Worm (Caenorhabditis elegans) whole organism, L3 larva: ENCODE results near the gene Y111B2A.2.

Experiments used
- R02D3.7 ChIP-seq: fragments of 150-350 bp; optimal IDR thresholded peaks from 2 replicates; lab custom pipeline; 2014; ENCODE audit warnings: missing biosample characterization, missing genetic modification characterization
- aly-2 ChIP-seq: fragments of 150-350 bp; optimal IDR thresholded peaks from 2 replicates; lab custom pipeline; 2014; ENCODE audit warnings: missing biosample characterization, missing genetic modification characterization
- ceh-28 ChIP-seq: fragments of 150-350 bp; optimal IDR thresholded peaks from 2 replicates; lab custom pipeline; 2014; ENCODE audit warnings: missing biosample characterization, missing genetic modification reagents, missing genetic modification characterization
- egl-27 ChIP-seq: sonication (generic microtip); optimal IDR thresholded peaks from 4 replicates; lab custom pipeline; 2017; ENCODE audit warnings: missing biosample characterization, missing genetic modification reagents, missing genetic modification characterization
- elt-2 ChIP-seq: sonication (generic microtip); optimal IDR thresholded peaks from 2 replicates; lab custom pipeline; 2016; ENCODE audit warnings: missing genetic modification reagents, mild to moderate bottlenecking, missing genetic modification characterization, missing compliant biosample characterization
- elt-3 ChIP-seq, 3 experiments: fragments of 150-350 bp in 1 of 3; sonication (generic microtip) in 2 of 3; optimal IDR thresholded peaks; 2 replicates in 2 of 3; 4 replicates in 1 of 3; lab custom pipeline; 2014 to 2017; ENCODE audit warnings: missing biosample characterization in 3 of 3, missing genetic modification characterization in 3 of 3
- nhr-67 ChIP-seq: fragments of 150-350 bp; optimal IDR thresholded peaks from 2 replicates; lab custom pipeline; 2014; ENCODE audit warnings: missing biosample characterization, missing genetic modification characterization
- nhr-76 ChIP-seq: fragments of 150-350 bp; sonication (generic microtip); optimal IDR thresholded peaks from 5 replicates; lab custom pipeline; 2014; ENCODE audit warnings: missing biosample characterization, missing genetic modification characterization
- pha-4 ChIP-seq: fragments of 150-350 bp; optimal IDR thresholded peaks from 2 replicates; lab custom pipeline; 2014; ENCODE audit warnings: missing biosample characterization, missing genetic modification reagents, missing genetic modification characterization
- pqm-1 ChIP-seq: fragments of 150-350 bp; optimal IDR thresholded peaks from 2 replicates; lab custom pipeline; 2017; ENCODE audit warnings: missing biosample characterization, missing genetic modification characterization, inconsistent platforms
- tbx-2 ChIP-seq: sonication (generic microtip); optimal IDR thresholded peaks from 2 replicates; lab custom pipeline; 2016; ENCODE audit warnings: mild to moderate bottlenecking, missing genetic modification characterization, missing compliant biosample characterization
- ztf-11 ChIP-seq: fragments of 150-350 bp; optimal IDR thresholded peaks from 2 replicates; lab custom pipeline; 2014; ENCODE audit warnings: missing biosample characterization, missing genetic modification characterization
- ztf-4 ChIP-seq: fragments of 150-350 bp; optimal IDR thresholded peaks from 2 replicates; lab custom pipeline; 2014; ENCODE audit warnings: missing biosample characterization, missing genetic modification characterization

DNA sequence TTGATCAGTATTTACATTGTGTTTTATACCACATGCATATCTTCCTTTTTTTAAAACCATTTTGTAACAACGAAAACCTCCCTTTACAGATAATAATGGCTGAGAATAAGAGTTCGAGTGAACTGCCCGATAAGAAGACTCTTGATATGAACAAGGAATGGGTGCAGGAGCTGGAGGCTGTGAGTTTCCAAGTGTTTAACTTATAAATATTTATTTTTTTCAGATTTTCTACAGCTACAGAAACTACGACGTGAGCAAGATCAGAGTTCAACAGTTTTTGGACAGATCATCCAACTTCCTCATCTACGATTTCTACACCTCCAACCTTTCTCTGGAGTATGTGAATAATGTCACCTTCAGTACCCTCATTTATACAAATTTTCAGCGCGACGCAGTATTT is 563 bp downstream of the Y111B2A.2 start, which contains the start of gene herd-1:
- TF ChIP-seq pqm-1 (tag; lab: Kevin White, UChicago) = no peak
- TF ChIP-seq nhr-67 = no peak
- no peak for TF ChIP-seq ztf-11 (tag; lab: Kevin White, UChicago)
- no peak for TF ChIP-seq R02D3.7 (tag; lab: Kevin White, UChicago)
- TF ChIP-seq egl-27 (tag; lab: Kevin White, UChicago) = no peak
- no peak for TF ChIP-seq ztf-4
- TF ChIP-seq pha-4 (tag; lab: Kevin White, UChicago) = no peak
- no peak for TF ChIP-seq tbx-2 (tag; lab: Kevin White, UChicago)
- TF ChIP-seq elt-2 (tag; lab: Kevin White, UChicago) = no peak
- no peak for TF ChIP-seq elt-3 (tag; optimal IDR thresholded peaks at IDR 0.05; lab: Kevin White, UChicago)
- no peak for TF ChIP-seq aly-2 (tag; lab: Kevin White, UChicago)
- TF ChIP-seq nhr-76 (tag; lab: Kevin White, UChicago) = no peak
- TF ChIP-seq ceh-28 (tag; lab: Kevin White, UChicago) = no peak
